Worm (Caenorhabditis elegans): ENCODE measurements around the gene C34F11.2.

Gene C34F11.2

ce11 chrII:5220648-5221047, 8.6 kb downstream of the C34F11.2 start:
- no peak for TF ChIP-seq madf-3 (GFP tag; IDR thresholded peaks at IDR 0.05)

ce11 chrII:5222830-5223229, 10.8 kb downstream of the C34F11.2 start:
- TF ChIP-seq let-526 (GFP tag; IDR thresholded peaks at IDR 0.05): no peak
- TF ChIP-seq snpc-1.1 (tag; optimal IDR thresholded peaks at IDR 0.05; ENCODE audit: insufficient read depth): no peak
- TF ChIP-seq lsy-27 (tag; optimal IDR thresholded peaks at IDR 0.05; ENCODE audit: borderline replicate concordance, insufficient read depth): no peak
- no peak for TF ChIP-seq egl-18 (GFP tag; IDR thresholded peaks at IDR 0.05)
- no peak for TF ChIP-seq B0261.1 (tag; optimal IDR thresholded peaks at IDR 0.05)
- TF ChIP-seq hsf-1 (GFP tag; IDR thresholded peaks at IDR 0.05): no peak

- no peak for TF ChIP-seq madf-6 (GFP tag; IDR thresholded peaks at IDR 0.05)
- TF ChIP-seq nhr-179 (tag; optimal IDR thresholded peaks at IDR 0.05): no peak
- TF ChIP-seq Y53G8AR.9 (GFP tag; conservative IDR thresholded peaks at IDR 0.05): no peak
- no peak for TF ChIP-seq F33H1.4 (GFP tag; IDR thresholded peaks at IDR 0.05)
- no peak for TF ChIP-seq nfya-1 (tag; optimal IDR thresholded peaks at IDR 0.05; ENCODE audit: borderline replicate concordance, insufficient read depth)
- TF ChIP-seq rpc-1 (optimal IDR thresholded peaks at IDR 0.05): no peak
- no peak for TF ChIP-seq rpc-1 (tag; optimal IDR thresholded peaks at IDR 0.05)
- TF ChIP-seq ztf-18 (tag; optimal IDR thresholded peaks at IDR 0.05): no peak
- TF ChIP-seq ceh-100 (GFP tag; IDR thresholded peaks at IDR 0.05): no peak
Measured at ce11 chrII:5225284-5225683, 13.2 kb downstream of the C34F11.2 start, which contains the start of gene dsh-1. dsh-1 (minus strand) TSS chrII:5225384.

- TF ChIP-seq nhr-179 (tag; optimal IDR thresholded peaks at IDR 0.05): no peak
- TF ChIP-seq atf-7 (tag; optimal IDR thresholded peaks at IDR 0.05): no peak
- 0 out of 2 replicates have a peak, but pooled peaks have one; percentile 43 for TF ChIP-seq nfyb-1 (GFP tag; IDR thresholded peaks at IDR 0.05)
- no peak for TF ChIP-seq hrde-1 (tag; optimal IDR thresholded peaks at IDR 0.05; ENCODE audit: borderline replicate concordance)
- no peak for TF ChIP-seq ceh-27 (GFP tag; optimal IDR thresholded peaks at IDR 0.05)
- no peak for TF ChIP-seq ama-1 (optimal IDR thresholded peaks at IDR 0.05)
- no peak for TF ChIP-seq ama-1 (GFP tag; optimal IDR thresholded peaks at IDR 0.05)
- TF ChIP-seq fkh-3 (tag; optimal IDR thresholded peaks at IDR 0.05): no peak
- TF ChIP-seq F22D6.2 (tag; optimal IDR thresholded peaks at IDR 0.05): no peak
- no peak for TF ChIP-seq aptf-3 (GFP tag; IDR thresholded peaks at IDR 0.05)
- no peak for TF ChIP-seq let-607 (tag; optimal IDR thresholded peaks at IDR 0.05)
- peak; percentile 36; the same call in 1 of the 2 replicates for TF ChIP-seq hmg-1.2 (GFP tag; IDR thresholded peaks at IDR 0.05)
- no peak for TF ChIP-seq unc-130 (GFP tag; optimal IDR thresholded peaks at IDR 0.05)
- TF ChIP-seq tlf-1 (GFP tag; optimal IDR thresholded peaks at IDR 0.05): no peak
- TF ChIP-seq nfya-2 (GFP tag; IDR thresholded peaks at IDR 0.05): no peak
Measured at ce11 chrII:5226309-5226708, 14.2 kb downstream of the C34F11.2 start.

- TF ChIP-seq F55B11.4 (tag; optimal IDR thresholded peaks at IDR 0.05; ENCODE audit: borderline replicate concordance, insufficient read depth): no peak
- no peak for TF ChIP-seq mes-4 (tag; optimal IDR thresholded peaks at IDR 0.05)
- TF ChIP-seq nhr-80 (tag; optimal IDR thresholded peaks at IDR 0.05): peak; percentile 55
- no peak for TF ChIP-seq cebp-1 (GFP tag; IDR thresholded peaks at IDR 0.05)
- peak; percentile 21 for TF ChIP-seq cebp-1 (tag; optimal IDR thresholded peaks at IDR 0.05)
- no peak for TF ChIP-seq B0019.2 (GFP tag; conservative IDR thresholded peaks at IDR 0.05)
- TF ChIP-seq hrde-1 (tag; optimal IDR thresholded peaks at IDR 0.05; ENCODE audit: borderline replicate concordance): no peak
- TF ChIP-seq Y67H2A.10 (GFP tag; conservative IDR thresholded peaks at IDR 0.05): no peak
- no peak for TF ChIP-seq F57C9.4 (tag; optimal IDR thresholded peaks at IDR 0.05)
- no peak for TF ChIP-seq nhr-27 (tag; optimal IDR thresholded peaks at IDR 0.05)
- TF ChIP-seq ztf-3 (GFP tag; optimal IDR thresholded peaks at IDR 0.05): no peak
- TF ChIP-seq nhr-90 (tag; optimal IDR thresholded peaks at IDR 0.05): no peak
- no peak for TF ChIP-seq unc-130 (GFP tag; optimal IDR thresholded peaks at IDR 0.05)
- no peak for TF ChIP-seq lsy-27 (tag; optimal IDR thresholded peaks at IDR 0.05; ENCODE audit: borderline replicate concordance, insufficient read depth)
- peak; percentile 77 for TF ChIP-seq hmg-1.2 (GFP tag; IDR thresholded peaks at IDR 0.05)
- no peak for TF ChIP-seq dpff-1 (tag; optimal IDR thresholded peaks at IDR 0.05)
- TF ChIP-seq egl-44 (GFP tag; IDR thresholded peaks at IDR 0.05): no peak
- TF ChIP-seq snpc-3.4 (tag; optimal IDR thresholded peaks at IDR 0.05): no peak
Measured at ce11 chrII:5227768-5228167, 15.7 kb downstream of the C34F11.2 start.
